Worm (Caenorhabditis elegans) whole organism, young adult: ENCODE measurements around the gene DH11.5.
A peak's percentile ranks its signal among the peaks of the same experiment; 100 is the strongest.

Source experiments
- B0336.3 ChIP-seq: fragments of 200-800 bp; sonication (Bioruptor generic); IDR thresholded peaks from 2 replicates; pipeline ENCODE4 v1.3.6; 2022; ENCODE audit warnings: missing genetic modification characterization, missing compliant biosample characterization
- F10E7.11 ChIP-seq: sonication (generic microtip); optimal IDR thresholded peaks from 2 replicates; lab custom pipeline; 2017; ENCODE audit warnings: mild to moderate bottlenecking, missing genetic modification characterization, moderate library complexity, missing compliant biosample characterization
- F22D6.2 ChIP-seq: sonication (generic microtip); optimal IDR thresholded peaks from 2 replicates; lab custom pipeline; 2016; ENCODE audit warnings: mild to moderate bottlenecking, missing genetic modification characterization, missing compliant biosample characterization
- F37B4.10 ChIP-seq: fragments of 200-800 bp; sonication (Bioruptor generic); IDR thresholded peaks from 2 replicates; pipeline ENCODE4 v1.3.6; 2022; ENCODE audit warnings: missing genetic modification characterization, missing compliant biosample characterization
- F52B5.7 ChIP-seq: sonication (generic microtip); optimal IDR thresholded peaks from 2 replicates; lab custom pipeline; 2016; ENCODE audit warnings: mild to moderate bottlenecking, missing genetic modification characterization, missing compliant biosample characterization
- F57A8.1 ChIP-seq: fragments of 200-800 bp; sonication (Bioruptor generic); optimal IDR thresholded peaks from 2 replicates; lab custom pipeline; 2018; ENCODE audit warnings: mild to moderate bottlenecking, missing genetic modification characterization, moderate library complexity, missing compliant biosample characterization
- K11D2.4 ChIP-seq: fragments of 200-800 bp; sonication (Bioruptor generic); IDR thresholded peaks from 2 replicates; pipeline ENCODE4 v1.3.6; 2022; ENCODE audit warnings: missing genetic modification reagents, missing genetic modification characterization, missing compliant biosample characterization
- aptf-3 ChIP-seq: fragments of 200-800 bp; sonication (Bioruptor generic); IDR thresholded peaks from 2 replicates; pipeline ENCODE4 v1.3.6; 2022; ENCODE audit warnings: missing genetic modification characterization, missing compliant biosample characterization
- attf-6 ChIP-seq: fragments of 200-800 bp; sonication (Bioruptor generic); IDR thresholded peaks from 2 replicates; pipeline ENCODE4 v1.3.6; 2022; ENCODE audit warnings: missing genetic modification reagents, missing genetic modification characterization, missing compliant biosample characterization
- cebp-1 ChIP-seq, 2 experiments: fragments of 200-800 bp in 1 of 2; sonication (Bioruptor generic) in 1 of 2; sonication (generic microtip) in 1 of 2; IDR thresholded peaks in 1 of 2; optimal IDR thresholded peaks in 1 of 2; 2 replicates each; pipeline versions ENCODE4 v1.3.6 to Lab custom; 2017 to 2022; ENCODE audit warnings: missing compliant biosample characterization in 2 of 2, missing genetic modification characterization in 2 of 2, mild to moderate bottlenecking in 1 of 2, missing genetic modification reagents in 1 of 2, moderate library complexity in 1 of 2
- ceh-27 ChIP-seq: fragments of 200-800 bp; sonication (Bioruptor generic); optimal IDR thresholded peaks from 2 replicates; lab custom pipeline; 2018; ENCODE audit warnings: mild to moderate bottlenecking, missing genetic modification characterization, moderate library complexity, missing compliant biosample characterization
- ceh-58 ChIP-seq: fragments of 200-800 bp; sonication (Bioruptor generic); IDR thresholded peaks from 2 replicates; pipeline ENCODE4 v1.3.6; 2022; ENCODE audit warnings: missing genetic modification characterization, missing compliant biosample characterization
- die-1 ChIP-seq: sonication (generic microtip); optimal IDR thresholded peaks from 2 replicates; lab custom pipeline; 2016; ENCODE audit warnings: missing genotype, mild to moderate bottlenecking, missing genetic modification characterization, missing compliant biosample characterization
- ekl-4 ChIP-seq: fragments of 200-800 bp; sonication (Bioruptor generic); IDR thresholded peaks from 2 replicates; pipeline ENCODE4 v1.3.6; 2022; ENCODE audit warnings: missing genetic modification reagents, missing genetic modification characterization, missing compliant biosample characterization
- ets-4 ChIP-seq: fragments of 200-800 bp; sonication (Bioruptor generic); optimal IDR thresholded peaks from 2 replicates; lab custom pipeline; 2018; ENCODE audit warnings: mild to moderate bottlenecking, missing genetic modification characterization, missing compliant biosample characterization
- him-1 ChIP-seq: sonication (generic microtip); optimal IDR thresholded peaks from 2 replicates; lab custom pipeline; 2016; ENCODE audit warnings: missing genotype, missing genetic modification reagents, missing genetic modification characterization, missing compliant biosample characterization
- let-526 ChIP-seq: fragments of 200-800 bp; sonication (Bioruptor generic); IDR thresholded peaks from 2 replicates; pipeline ENCODE4 v1.3.6; 2022; ENCODE audit warnings: missing genetic modification reagents, missing genetic modification characterization, missing compliant biosample characterization
- lin-35 ChIP-seq, 3 experiments: fragments of 150-350 bp in 2 of 3; sonication (generic microtip) in 1 of 3; optimal IDR thresholded peaks; 2 replicates each; lab custom pipeline; 2014 to 2018; ENCODE audit warnings: missing biosample characterization in 3 of 3, missing genetic modification characterization in 3 of 3, missing genetic modification reagents in 3 of 3
- lin-40 ChIP-seq: sonication (generic microtip); optimal IDR thresholded peaks from 2 replicates; lab custom pipeline; 2016; ENCODE audit warnings: missing genetic modification characterization, mild to moderate bottlenecking, missing compliant biosample characterization, missing genotype, missing genetic modification reagents
- lin-54 ChIP-seq: fragments of 200-800 bp; sonication (Bioruptor generic); optimal IDR thresholded peaks from 2 replicates; lab custom pipeline; 2018; ENCODE audit warnings: mild to moderate bottlenecking, missing genetic modification characterization, missing compliant biosample characterization
- madf-3 ChIP-seq: fragments of 200-800 bp; sonication (Bioruptor generic); IDR thresholded peaks from 2 replicates; pipeline ENCODE4 v1.3.6; 2022; ENCODE audit warnings: missing genetic modification reagents, missing genetic modification characterization, missing compliant biosample characterization
- mcd-1 ChIP-seq: fragments of 200-800 bp; sonication (Bioruptor generic); IDR thresholded peaks from 2 replicates; pipeline ENCODE4 v1.3.6; 2022; ENCODE audit warnings: missing genetic modification reagents, missing genetic modification characterization, missing compliant biosample characterization
- mxl-1 ChIP-seq: sonication (generic microtip); optimal IDR thresholded peaks from 2 replicates; lab custom pipeline; 2016; ENCODE audit warnings: missing genetic modification characterization, missing compliant biosample characterization
- nhr-27 ChIP-seq: fragments of 200-800 bp; sonication (Bioruptor generic); optimal IDR thresholded peaks from 2 replicates; lab custom pipeline; 2018; ENCODE audit warnings: mild to moderate bottlenecking, missing genetic modification characterization, moderate library complexity, missing compliant biosample characterization
- nhr-80 ChIP-seq: sonication (generic microtip); optimal IDR thresholded peaks from 2 replicates; lab custom pipeline; 2016; ENCODE audit warnings: missing genetic modification characterization, missing compliant biosample characterization
- rcor-1 ChIP-seq: fragments of 200-800 bp; sonication (Bioruptor generic); IDR thresholded peaks from 2 replicates; pipeline ENCODE4 v1.3.6; 2022; ENCODE audit warnings: missing genetic modification reagents, missing genetic modification characterization, missing compliant biosample characterization
- rpc-1 ChIP-seq, 2 experiments: fragments of 150-350 bp in 1 of 2; sonication (generic microtip) in 1 of 2; optimal IDR thresholded peaks; 2 replicates each; lab custom pipeline; 2014 to 2018; ENCODE audit warnings: missing biosample characterization in 1 of 2, missing genetic modification characterization in 1 of 2, missing genetic modification reagents in 1 of 2, missing genotype in 1 of 2
- snpc-1.3 ChIP-seq: sonication (generic microtip); optimal IDR thresholded peaks from 2 replicates; lab custom pipeline; 2017; ENCODE audit warnings: missing genetic modification characterization, mild to moderate bottlenecking, missing compliant biosample characterization, antibody characterized with exemption, moderate library complexity, missing genotype, missing genetic modification reagents; ENCODE audit not compliant: insufficient read depth
- somi-1 ChIP-seq: fragments of 200-800 bp; sonication (Bioruptor generic); optimal IDR thresholded peaks from 2 replicates; lab custom pipeline; 2018; ENCODE audit warnings: mild to moderate bottlenecking, missing genetic modification characterization, missing compliant biosample characterization
- sptf-2 ChIP-seq: fragments of 200-800 bp; sonication (Bioruptor generic); optimal IDR thresholded peaks from 2 replicates; lab custom pipeline; 2018; ENCODE audit warnings: mild to moderate bottlenecking, missing genetic modification characterization, missing compliant biosample characterization
- tbp1 ChIP-seq: fragments of 200-800 bp; sonication (Bioruptor generic); optimal IDR thresholded peaks from 2 replicates; lab custom pipeline; 2018; ENCODE audit warnings: mild to moderate bottlenecking, missing genetic modification characterization, missing compliant biosample characterization
- zfh-2 ChIP-seq: fragments of 200-800 bp; sonication (Bioruptor generic); conservative IDR thresholded peaks from 2 replicates; pipeline ENCODE4 v1.3.6; 2022; ENCODE audit warnings: missing genetic modification reagents, missing genetic modification characterization, missing compliant biosample characterization
- ztf-18 ChIP-seq: sonication (generic microtip); optimal IDR thresholded peaks from 2 replicates; lab custom pipeline; 2016; ENCODE audit warnings: missing genotype, mild to moderate bottlenecking, missing genetic modification characterization, missing compliant biosample characterization
- ztf-26 ChIP-seq: sonication (generic microtip); optimal IDR thresholded peaks from 2 replicates; lab custom pipeline; 2017; ENCODE audit warnings: missing genetic modification characterization, missing compliant biosample characterization
- ztf-3 ChIP-seq: fragments of 200-800 bp; sonication (Bioruptor generic); optimal IDR thresholded peaks from 2 replicates; lab custom pipeline; 2018; ENCODE audit warnings: mild to moderate bottlenecking, missing genetic modification characterization, missing compliant biosample characterization

DH11.5 gene

ce11 chrII:8004157-8004556 lies 27.7 kb downstream of the DH11.5 start, which contains the start of gene pgp-11:
pgp-11 (minus strand) TSS chrII:8004257.
- no peak for TF ChIP-seq die-1 (tag; lab: Kevin White, UChicago)
- no peak for TF ChIP-seq mcd-1 (GFP tag; lab: Robert Waterston, UW)
- no peak for TF ChIP-seq ztf-26 (tag; lab: Kevin White, UChicago)
- no peak for TF ChIP-seq ceh-27 (GFP tag; lab: Kevin White, UChicago)
- TF ChIP-seq ceh-58, result no peak
- no peak for TF ChIP-seq let-526 (GFP tag; lab: Robert Waterston, UW)
- TF ChIP-seq lin-40 (tag; lab: Kevin White, UChicago), result no peak
- TF ChIP-seq lin-54 (GFP tag; lab: Kevin White, UChicago), result no peak
- no peak for TF ChIP-seq snpc-1.3 (tag; lab: Kevin White, UChicago)
- TF ChIP-seq mxl-1 (tag; lab: Kevin White, UChicago), result no peak
- TF ChIP-seq attf-6, result no peak
- TF ChIP-seq K11D2.4 (GFP tag; lab: Robert Waterston, UW), result no peak
- TF ChIP-seq lin-35 (GFP tag; optimal IDR thresholded peaks at IDR 0.05; lab: Kevin White, UChicago), result no peak
- no peak for TF ChIP-seq F22D6.2 (tag; lab: Kevin White, UChicago)
- TF ChIP-seq F52B5.7 (tag; lab: Kevin White, UChicago), result no peak
- TF ChIP-seq somi-1 (GFP tag; lab: Kevin White, UChicago), result no peak
- TF ChIP-seq, all 124 proteins: peak for 0

ce11 chrII:8004752-8005151 lies 28.3 kb downstream of the DH11.5 start:
- no peak for TF ChIP-seq him-1 (tag; lab: Kevin White, UChicago)
- TF ChIP-seq F22D6.2 (tag; lab: Kevin White, UChicago), result no peak
- TF ChIP-seq nhr-80 (tag; lab: Kevin White, UChicago), result peak; percentile 10
- no peak for TF ChIP-seq sptf-2
- no peak for TF ChIP-seq F57A8.1 (GFP tag; lab: Kevin White, UChicago)
- no peak for TF ChIP-seq ztf-3 (GFP tag; lab: Kevin White, UChicago)
- no peak for TF ChIP-seq F10E7.11 (tag; lab: Kevin White, UChicago)
- TF ChIP-seq, all 124 proteins: peak for 1

- no peak for TF ChIP-seq B0336.3 (GFP tag; lab: Robert Waterston, UW)
- TF ChIP-seq nhr-27, result no peak
- no peak for TF ChIP-seq ekl-4 (GFP tag; lab: Robert Waterston, UW)
- no peak for TF ChIP-seq tbp1 (GFP tag; lab: Kevin White, UChicago)
Observed at ce11 chrII:8006962-8007361, 30.6 kb downstream of the DH11.5 start.

- no peak for TF ChIP-seq let-526 (GFP tag; lab: Robert Waterston, UW)
- no peak for TF ChIP-seq ztf-18 (tag; lab: Kevin White, UChicago)
- no peak for TF ChIP-seq sptf-2
- TF ChIP-seq zfh-2 (GFP tag; lab: Robert Waterston, UW), result no peak
- no peak for TF ChIP-seq madf-3 (GFP tag; lab: Robert Waterston, UW)
- TF ChIP-seq aptf-3 (GFP tag; lab: Robert Waterston, UW), result no peak
- TF ChIP-seq F37B4.10 (GFP tag; lab: Robert Waterston, UW), result no peak
- no peak for TF ChIP-seq attf-6
- TF ChIP-seq rcor-1 (GFP tag; lab: Robert Waterston, UW), result no peak
- no peak for TF ChIP-seq cebp-1 (GFP tag; IDR thresholded peaks at IDR 0.05; lab: Robert Waterston, UW)
- TF ChIP-seq cebp-1 (tag; optimal IDR thresholded peaks at IDR 0.05; lab: Kevin White, UChicago), result no peak
- TF ChIP-seq ets-4, result no peak
- no peak for TF ChIP-seq K11D2.4 (GFP tag; lab: Robert Waterston, UW)
- TF ChIP-seq rpc-1 (optimal IDR thresholded peaks at IDR 0.05; lab: Kevin White, UChicago), result no peak
- TF ChIP-seq rpc-1 (tag; optimal IDR thresholded peaks at IDR 0.05; lab: Kevin White, UChicago), result no peak
Observed at ce11 chrII:8008334-8008733, 31.9 kb downstream of the DH11.5 start, which contains the start of gene glna-2. glna-2 (plus strand) TSS chrII:8008634.
